Worm (Caenorhabditis elegans) whole organism, L4/young adult: ENCODE measurements around the gene H01G02.4.

ENCODE experiments used
- W03F9.2 ChIP-seq: fragments of 150-350 bp; optimal IDR thresholded peaks from 2 replicates; lab custom pipeline; 2014; ENCODE audit warnings: missing biosample characterization, missing genetic modification characterization
- him-1 ChIP-seq: sonication (generic microtip); optimal IDR thresholded peaks from 2 replicates; lab custom pipeline; 2016; ENCODE audit warnings: missing genotype, missing genetic modification reagents, missing genetic modification characterization, missing compliant biosample characterization

DNA sequence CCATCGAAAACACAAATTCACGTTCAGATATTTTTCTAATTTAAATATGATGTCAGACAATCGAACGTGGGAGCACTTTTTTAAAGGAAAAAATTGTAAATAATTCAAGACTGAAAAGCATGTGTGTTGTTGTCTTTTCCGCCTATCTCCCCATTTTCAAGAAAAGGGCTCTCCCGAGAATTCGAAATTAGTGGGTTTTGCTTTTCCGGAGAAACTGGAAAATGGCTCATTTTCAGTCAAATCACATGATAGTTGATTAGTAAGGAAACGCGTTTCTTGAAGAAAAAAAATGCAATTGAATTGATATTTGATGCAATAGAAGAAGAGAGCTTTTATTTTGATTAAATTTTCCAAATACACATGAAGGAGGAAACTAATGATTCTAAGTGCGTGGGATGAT lies 43.1 kb downstream of the H01G02.4 start:
- TF ChIP-seq W03F9.2 (no peak), him-1 (tag; lab: Kevin White, UChicago) (no peak)
